Fruit fly (Drosophila melanogaster) whole organism, embryonic: ENCODE results near the gene CG3777.

Experiments used
- Aef1 ChIP-seq: fragments of 200-800 bp; sonication (Bioruptor generic); IDR thresholded peaks from 3 replicates; pipeline ENCODE4 v1.3.6; 2022; ENCODE audit warnings: missing biosample characterization, missing genetic modification characterization
- CG10267 ChIP-seq: fragments of 200-800 bp; sonication (Bioruptor generic); optimal IDR thresholded peaks from 2 replicates; lab custom pipeline; 2018; ENCODE audit warnings: missing biosample characterization, mild to moderate bottlenecking, missing genetic modification characterization, moderate library complexity
- CG10543 ChIP-seq: fragments of 200-800 bp; sonication (Bioruptor generic); optimal IDR thresholded peaks from 3 replicates; lab custom pipeline; 2017; ENCODE audit warnings: missing biosample characterization, mild to moderate bottlenecking, missing genetic modification characterization, moderate library complexity
- CG14050 ChIP-seq: fragments of 200-800 bp; sonication (Bioruptor generic); IDR thresholded peaks from 3 replicates; pipeline ENCODE4 v1.3.6; 2022; ENCODE audit warnings: missing biosample characterization, missing genetic modification characterization
- CG1603 ChIP-seq: fragments of 200-800 bp; sonication (Bioruptor generic); optimal IDR thresholded peaks from 2 replicates; lab custom pipeline; 2019; ENCODE audit warnings: missing biosample characterization, mild to moderate bottlenecking, missing genetic modification characterization, moderate library complexity
- CG16863 ChIP-seq: fragments of 200-800 bp; sonication (Bioruptor generic); optimal IDR thresholded peaks from 3 replicates; lab custom pipeline; 2016; ENCODE audit warnings: missing biosample characterization, missing genetic modification characterization
- CG17568 ChIP-seq: fragments of 200-800 bp; sonication (Bioruptor generic); optimal IDR thresholded peaks from 2 replicates; lab custom pipeline; 2018; ENCODE audit warnings: missing biosample characterization, mild to moderate bottlenecking, missing genetic modification characterization, moderate library complexity
- CG18011 ChIP-seq: fragments of 200-800 bp; sonication (Bioruptor generic); optimal IDR thresholded peaks from 2 replicates; lab custom pipeline; 2017; ENCODE audit warnings: missing biosample characterization, missing genetic modification characterization, mild to moderate bottlenecking, moderate library complexity, missing genotype
- CG2120 ChIP-seq: fragments of 200-800 bp; sonication (Bioruptor generic); optimal IDR thresholded peaks from 3 replicates; lab custom pipeline; 2016; ENCODE audit warnings: missing biosample characterization, missing genetic modification characterization
- CG4328 ChIP-seq: fragments of 200-800 bp; sonication (Bioruptor generic); optimal IDR thresholded peaks from 3 replicates; lab custom pipeline; 2017; ENCODE audit warnings: missing biosample characterization, missing genetic modification reagents, missing genetic modification characterization
- CG6254 ChIP-seq: fragments of 200-800 bp; sonication (Bioruptor generic); optimal IDR thresholded peaks from 3 replicates; lab custom pipeline; 2017; ENCODE audit warnings: mild to moderate bottlenecking, missing biosample characterization, missing genetic modification reagents, missing genetic modification characterization
- CG6689 ChIP-seq: fragments of 200-800 bp; sonication (Bioruptor generic); IDR thresholded peaks from 2 replicates; pipeline ENCODE4 v1.3.6; 2022; ENCODE audit warnings: missing biosample characterization, missing genetic modification characterization
- CG7271 ChIP-seq: fragments of 200-800 bp; sonication (Bioruptor generic); optimal IDR thresholded peaks from 2 replicates; lab custom pipeline; 2018; ENCODE audit warnings: missing biosample characterization, mild to moderate bottlenecking, missing genetic modification characterization, moderate library complexity
- CG8765 ChIP-seq: fragments of 200-800 bp; sonication (Bioruptor generic); IDR thresholded peaks from 2 replicates; pipeline ENCODE4 v1.3.6; 2022; ENCODE audit warnings: missing biosample characterization, missing genetic modification characterization
- CrebB ChIP-seq: fragments of 200-800 bp; sonication (Bioruptor generic); optimal IDR thresholded peaks from 3 replicates; lab custom pipeline; 2018; ENCODE audit warnings: missing biosample characterization, mild to moderate bottlenecking, missing genetic modification characterization
- Deaf1 ChIP-seq: fragments of 200-800 bp; optimal IDR thresholded peaks from 3 replicates; lab custom pipeline; 2019; ENCODE audit warnings: missing biosample characterization, mild to moderate bottlenecking, missing genetic modification characterization, moderate library complexity
- Dek ChIP-seq: fragments of 200-800 bp; sonication (Bioruptor generic); optimal IDR thresholded peaks from 3 replicates; lab custom pipeline; 2019; ENCODE audit warnings: missing biosample characterization, mild to moderate bottlenecking, missing genetic modification characterization, moderate library complexity
- Doc3 ChIP-seq: fragments of 200-800 bp; sonication (Bioruptor generic); IDR thresholded peaks from 3 replicates; pipeline ENCODE4 v1.3.6; 2022; ENCODE audit warnings: missing biosample characterization, missing genetic modification characterization; ENCODE audit not compliant: partially characterized antibody
- GATAe ChIP-seq: fragments of 200-800 bp; sonication (Bioruptor generic); conservative IDR thresholded peaks from 2 replicates; pipeline ENCODE4 v1.3.6; 2022; ENCODE audit warnings: missing biosample characterization, missing genetic modification characterization
- Gsc ChIP-seq: fragments of 200-800 bp; sonication (Bioruptor generic); IDR thresholded peaks from 2 replicates; pipeline ENCODE4 v1.3.6; 2022; ENCODE audit warnings: missing biosample characterization, missing genetic modification characterization
- HLH3B ChIP-seq: fragments of 200-800 bp; sonication (Bioruptor generic); IDR thresholded peaks from 2 replicates; pipeline ENCODE4 v1.3.6; 2022; ENCODE audit warnings: missing biosample characterization, missing genetic modification characterization
- HLHmδ ChIP-seq: fragments of 200-800 bp; sonication (Bioruptor generic); optimal IDR thresholded peaks from 2 replicates; lab custom pipeline; 2018; ENCODE audit warnings: missing biosample characterization, mild to moderate bottlenecking, missing genetic modification characterization, moderate library complexity
- Hey ChIP-seq: fragments of 200-800 bp; sonication (Bioruptor generic); optimal IDR thresholded peaks from 3 replicates; lab custom pipeline; 2018; ENCODE audit warnings: missing biosample characterization, mild to moderate bottlenecking, missing genetic modification characterization
- Hr39 ChIP-seq: fragments of >200 bp; optimal IDR thresholded peaks from 2 replicates; lab custom pipeline; 2017
- Lpt ChIP-seq: fragments of >200 bp; optimal IDR thresholded peaks from 2 replicates; lab custom pipeline; 2018; ENCODE audit warnings: missing biosample characterization, missing genetic modification characterization
- MESR4 ChIP-seq: fragments of 200-800 bp; sonication (Bioruptor generic); optimal IDR thresholded peaks from 2 replicates; lab custom pipeline; 2018; ENCODE audit warnings: missing biosample characterization, mild to moderate bottlenecking, missing genetic modification characterization, moderate library complexity
- NC2α ChIP-seq: fragments of 200-800 bp; sonication (Bioruptor generic); optimal IDR thresholded peaks from 2 replicates; lab custom pipeline; 2016; ENCODE audit warnings: missing biosample characterization, missing genetic modification characterization
- Neu2 ChIP-seq: fragments of 200-800 bp; sonication (Bioruptor generic); optimal IDR thresholded peaks from 3 replicates; lab custom pipeline; 2016; ENCODE audit warnings: missing biosample characterization, missing genetic modification characterization, borderline replicate concordance
- Rfx ChIP-seq: fragments of 200-800 bp; sonication (Bioruptor generic); IDR thresholded peaks from 2 replicates; pipeline ENCODE4 v1.3.6; 2022; ENCODE audit warnings: missing biosample characterization, missing genetic modification characterization
- Sox100B ChIP-seq: fragments of 200-800 bp; sonication (Bioruptor generic); optimal IDR thresholded peaks from 3 replicates; lab custom pipeline; 2018; ENCODE audit warnings: missing biosample characterization, mild to moderate bottlenecking, missing genetic modification characterization
- bowl ChIP-seq: fragments of 200-800 bp; sonication (Bioruptor generic); IDR thresholded peaks from 2 replicates; pipeline ENCODE4 v1.3.6; 2022; ENCODE audit warnings: missing biosample characterization, missing genetic modification characterization
- chm ChIP-seq: fragments of 200-800 bp; sonication (Bioruptor generic); IDR thresholded peaks from 2 replicates; pipeline ENCODE4 v1.3.6; 2022; ENCODE audit warnings: missing biosample characterization, missing genetic modification characterization
- crp ChIP-seq, 2 experiments: fragments of 200-800 bp; sonication (Bioruptor generic); optimal IDR thresholded peaks; 2 replicates in 1 of 2; 3 replicates in 1 of 2; lab custom pipeline; 2017; ENCODE audit warnings: missing biosample characterization in 2 of 2, missing genetic modification characterization in 2 of 2, mild to moderate bottlenecking in 1 of 2, moderate library complexity in 1 of 2
- dimm ChIP-seq: fragments of 200-800 bp; sonication (Bioruptor generic); IDR thresholded peaks from 2 replicates; pipeline ENCODE4 v1.3.6; 2022; ENCODE audit warnings: missing biosample characterization, missing genetic modification characterization
- gsb-n ChIP-seq: fragments of 200-800 bp; sonication (Bioruptor generic); optimal IDR thresholded peaks from 3 replicates; lab custom pipeline; 2018; ENCODE audit warnings: missing biosample characterization, mild to moderate bottlenecking, missing genetic modification characterization
- hth ChIP-seq: fragments of >200 bp; optimal IDR thresholded peaks from 2 replicates; lab custom pipeline; 2017; ENCODE audit warnings: inconsistent platforms
- kni ChIP-seq: fragments of 200-800 bp; sonication (Bioruptor generic); optimal IDR thresholded peaks from 3 replicates; lab custom pipeline; 2017; ENCODE audit warnings: mild to moderate bottlenecking, missing biosample characterization, missing genetic modification reagents, missing genetic modification characterization
- lab ChIP-seq: fragments of 200-800 bp; sonication (Bioruptor generic); optimal IDR thresholded peaks from 3 replicates; lab custom pipeline; 2017; ENCODE audit warnings: missing biosample characterization, missing genetic modification characterization, mild to moderate bottlenecking, moderate library complexity, missing genetic modification reagents
- maf-S ChIP-seq: fragments of 200-800 bp; sonication (Bioruptor generic); optimal IDR thresholded peaks from 2 replicates; lab custom pipeline; 2016; ENCODE audit warnings: missing biosample characterization, missing genetic modification characterization
- mam ChIP-seq: fragments of 200-800 bp; sonication (Bioruptor generic); optimal IDR thresholded peaks from 3 replicates; lab custom pipeline; 2016; ENCODE audit warnings: missing biosample characterization, missing genetic modification characterization
- mirr ChIP-seq: fragments of 200-800 bp; sonication (Bioruptor generic); optimal IDR thresholded peaks from 3 replicates; lab custom pipeline; 2018; ENCODE audit warnings: missing biosample characterization, mild to moderate bottlenecking, missing genetic modification characterization
- nmo ChIP-seq: fragments of 200-800 bp; sonication (Bioruptor generic); optimal IDR thresholded peaks from 2 replicates; lab custom pipeline; 2018; ENCODE audit warnings: missing biosample characterization, mild to moderate bottlenecking, missing genetic modification characterization, moderate library complexity
- oc ChIP-seq: fragments of 200-800 bp; sonication (Bioruptor generic); optimal IDR thresholded peaks from 2 replicates; lab custom pipeline; 2018; ENCODE audit warnings: missing biosample characterization, mild to moderate bottlenecking, missing genetic modification characterization, moderate library complexity
- pan ChIP-seq, 4 experiments: fragments of >200 bp in 3 of 4; fragments of 200-800 bp in 1 of 4; sonication (Bioruptor generic) in 1 of 4; optimal IDR thresholded peaks in 3 of 4; IDR thresholded peaks in 1 of 4; 2 replicates each; pipeline versions ENCODE4 v1.3.6 to Lab custom; 2017 to 2022; ENCODE audit warnings: missing biosample characterization in 2 of 4, missing genetic modification characterization in 2 of 4, mixed read lengths in 1 of 4
- repo ChIP-seq: fragments of 200-800 bp; sonication (Bioruptor generic); optimal IDR thresholded peaks from 2 replicates; lab custom pipeline; 2016; ENCODE audit warnings: missing biosample characterization, missing genetic modification characterization
- schlank ChIP-seq: fragments of 200-800 bp; sonication (Bioruptor generic); optimal IDR thresholded peaks from 2 replicates; lab custom pipeline; 2018; ENCODE audit warnings: missing biosample characterization, mild to moderate bottlenecking, missing genetic modification characterization
- sisA ChIP-seq: fragments of 200-800 bp; sonication (Bioruptor generic); IDR thresholded peaks from 2 replicates; pipeline ENCODE4 v1.3.6; 2022; ENCODE audit warnings: missing biosample characterization, missing genetic modification characterization
- slbo ChIP-seq: fragments of 200-800 bp; sonication (Bioruptor generic); IDR thresholded peaks from 2 replicates; pipeline ENCODE4 v1.3.6; 2022; ENCODE audit warnings: missing biosample characterization, missing genetic modification characterization
- ttk ChIP-seq: fragments of 200-800 bp; sonication (Bioruptor generic); IDR thresholded peaks from 2 replicates; pipeline ENCODE4 v2.1.2; 2022; ENCODE audit warnings: missing biosample characterization, missing genetic modification characterization
- wek ChIP-seq: fragments of 200-800 bp; sonication (Bioruptor generic); optimal IDR thresholded peaks from 3 replicates; lab custom pipeline; 2018; ENCODE audit warnings: missing biosample characterization, mild to moderate bottlenecking, missing genetic modification characterization, moderate library complexity
- yki ChIP-seq: fragments of >200 bp; optimal IDR thresholded peaks from 3 replicates; lab custom pipeline; 2018

The CG3777 gene

dm6 chrX:338123-338527 is 58.6 kb downstream of the CG3777 start (continued):
- TF ChIP-seq Doc3 (GFP tag; lab: Robert Waterston, UW), result no peak
- TF ChIP-seq CG14050 (GFP tag; lab: Robert Waterston, UW), result peak; percentile 30; the same call in 1 of the 3 replicates
- no peak for TF ChIP-seq wek (GFP tag; lab: Kevin White, UChicago)
- TF ChIP-seq Rfx (GFP tag; lab: Robert Waterston, UW), result peak; percentile 58; the same call in 1 of the 2 replicates
- TF ChIP-seq Hey (tag; lab: Kevin White, UChicago), result no peak
- no peak for TF ChIP-seq CG16863 (GFP tag; lab: Kevin White, UChicago)
- TF ChIP-seq gsb-n, result peak; percentile 90
- no peak for TF ChIP-seq schlank (tag; lab: Kevin White, UChicago)
- peak; percentile 76 for TF ChIP-seq Dek (tag; lab: Kevin White, UChicago)
- no peak for TF ChIP-seq maf-S (GFP tag; lab: Kevin White, UChicago)
- peak; percentile 73 for TF ChIP-seq lab (GFP tag; lab: Kevin White, UChicago)
- TF ChIP-seq CG8765 (GFP tag; lab: Robert Waterston, UW), result no peak
- TF ChIP-seq CG10543 (GFP tag; lab: Kevin White, UChicago), result peak; percentile 14
- TF ChIP-seq CG1603, result no peak
- TF ChIP-seq oc (tag; lab: Kevin White, UChicago), result peak; percentile 68
- TF ChIP-seq sisA, result no peak
- TF ChIP-seq pan (optimal IDR thresholded peaks at IDR 0.05; lab: Kevin White, UChicago), result no peak
- TF ChIP-seq pan (GFP tag; optimal IDR thresholded peaks at IDR 0.05 in 1 of 2, IDR thresholded peaks at IDR 0.05 in 1 of 2), result peak in 1 of 2 experiments; percentile 50
- TF ChIP-seq NC2α (GFP tag; lab: Kevin White, UChicago), result no peak
- peak; percentile 60; the same call in 1 of the 2 replicates for TF ChIP-seq HLH3B (GFP tag; lab: Robert Waterston, UW)
- TF ChIP-seq mirr (GFP tag; lab: Kevin White, UChicago), result no peak
- no peak for TF ChIP-seq repo (GFP tag; lab: Kevin White, UChicago)
- no peak for TF ChIP-seq MESR4 (GFP tag; lab: Kevin White, UChicago)
- peak; percentile 36; the same call in 1 of the 2 replicates for TF ChIP-seq ttk (GFP tag; lab: Robert Waterston, UW)
- TF ChIP-seq CG2120 (GFP tag; lab: Kevin White, UChicago), result peak; percentile 11
- peak; percentile 72 for TF ChIP-seq Deaf1 (tag; lab: Kevin White, UChicago)
- TF ChIP-seq Neu2 (GFP tag; lab: Kevin White, UChicago), result no peak
- no peak for TF ChIP-seq Hr39 (lab: Kevin White, UChicago)
- no peak for TF ChIP-seq CrebB (tag; lab: Kevin White, UChicago)
- TF ChIP-seq bowl, result no peak
- no peak for TF ChIP-seq Aef1 (GFP tag; lab: Robert Waterston, UW)
- no peak for TF ChIP-seq crp (GFP tag; optimal IDR thresholded peaks at IDR 0.05; lab: Kevin White, UChicago)
- TF ChIP-seq Gsc (GFP tag; lab: Robert Waterston, UW), result no peak
- TF ChIP-seq Sox100B (GFP tag; lab: Kevin White, UChicago), result peak; percentile 90
- no peak for TF ChIP-seq CG7271 (tag; lab: Kevin White, UChicago)
- TF ChIP-seq Lpt (GFP tag; lab: Kevin White, UChicago), result no peak
- TF ChIP-seq yki (lab: Kevin White, UChicago), result no peak
- peak; percentile 91 for TF ChIP-seq nmo (GFP tag; lab: Kevin White, UChicago)
- peak; percentile 80 for TF ChIP-seq CG6689
- no peak for TF ChIP-seq kni (GFP tag; lab: Kevin White, UChicago)
- peak; percentile 59 for TF ChIP-seq CG4328 (GFP tag; lab: Kevin White, UChicago)
- TF ChIP-seq CG6254 (GFP tag; lab: Kevin White, UChicago), result peak; percentile 52
- peak; percentile 28; the same call in 1 of the 2 replicates for TF ChIP-seq dimm (GFP tag; lab: Robert Waterston, UW)
- peak; percentile 57 for TF ChIP-seq slbo (GFP tag; lab: Robert Waterston, UW)
- TF ChIP-seq mam (GFP tag; lab: Kevin White, UChicago), result no peak
- no peak for TF ChIP-seq hth (lab: Kevin White, UChicago)
- TF ChIP-seq CG17568 (GFP tag; lab: Kevin White, UChicago), result no peak
- TF ChIP-seq CG18011 (GFP tag; lab: Kevin White, UChicago), result no peak
- no peak for TF ChIP-seq HLHmδ
- no peak for TF ChIP-seq GATAe (GFP tag; lab: Robert Waterston, UW)
- TF ChIP-seq CG10267, result peak; percentile 77
- no peak for TF ChIP-seq chm (GFP tag; lab: Robert Waterston, UW)
